Worm (Caenorhabditis elegans): ENCODE results near the gene ZK353.10.

Gene ZK353.10

ce11 chrIII:8394374-8395302 lies at the start of gene ZK353.10:
Gene ZK353.10 (minus strand): TSS chrIII:8394424.
- TF ChIP-seq zfh-2 (GFP tag; conservative IDR thresholded peaks at IDR 0.05): no peak
- TF ChIP-seq xnd-1 (tag; optimal IDR thresholded peaks at IDR 0.05): no peak
- no peak for TF ChIP-seq ztf-26 (tag; optimal IDR thresholded peaks at IDR 0.05)
- no peak for TF ChIP-seq lsy-27 (tag; optimal IDR thresholded peaks at IDR 0.05; ENCODE audit: borderline replicate concordance, insufficient read depth)
- no peak for TF ChIP-seq pha-4 (tag; optimal IDR thresholded peaks at IDR 0.05)

DNA sequence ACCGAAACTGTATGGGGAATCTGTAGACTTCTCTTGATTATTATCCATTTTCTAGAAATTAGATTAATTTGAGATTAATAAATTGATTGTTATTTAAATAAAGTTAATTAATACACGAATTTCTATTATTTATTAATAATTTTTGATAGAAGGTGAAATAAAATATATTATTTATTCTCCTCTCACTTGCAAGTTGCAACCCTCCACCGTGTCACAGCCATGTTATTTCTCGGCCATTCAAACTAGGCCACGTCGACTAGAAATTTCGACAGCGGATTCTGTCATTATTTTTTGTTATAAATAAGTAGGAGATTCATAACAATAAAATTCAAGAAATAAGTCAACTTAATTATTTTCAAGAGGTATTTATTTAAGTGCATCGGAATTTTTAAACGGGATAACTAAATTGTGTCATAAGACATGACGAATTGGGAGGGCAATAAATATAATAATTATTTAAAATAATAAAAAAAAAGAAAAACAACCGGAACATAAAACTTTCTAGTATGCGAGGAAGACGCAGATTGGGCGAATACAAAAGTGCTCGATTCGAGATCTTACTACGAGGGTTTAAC lies 49.4 kb upstream of the ZK353.10 start, which contains the start of gene ufbp-1:
Gene ufbp-1 (minus strand): TSS at position 51 of the 575 bp plus-strand sequence.
- TF ChIP-seq F57A8.1 (GFP tag; optimal IDR thresholded peaks at IDR 0.05) (no peak), nfyb-1 (GFP tag; IDR thresholded peaks at IDR 0.05) (peak; percentile 93), tbx-9 (tag; optimal IDR thresholded peaks at IDR 0.05; ENCODE audit: borderline replicate concordance) (no peak), bed-1 (GFP tag; IDR thresholded peaks at IDR 0.05) (no peak), snpc-4 (GFP tag; optimal IDR thresholded peaks at IDR 0.05) (peak; percentile 21), snpc-4 (tag; optimal IDR thresholded peaks at IDR 0.05) (peak in 2 of 4 experiments; percentile 37 to 77), akir-1 (GFP tag; optimal IDR thresholded peaks at IDR 0.05) (peak; percentile 27), T26A5.8 (tag; optimal IDR thresholded peaks at IDR 0.05) (peak; percentile 77), dpff-1 (tag; optimal IDR thresholded peaks at IDR 0.05) (peak; percentile 99), Y53G8AR.9 (GFP tag; conservative IDR thresholded peaks at IDR 0.05) (peak; percentile 93), lin-40 (tag; optimal IDR thresholded peaks at IDR 0.05) (peak; percentile 36), snpc-1.3 (tag; optimal IDR thresholded peaks at IDR 0.05; ENCODE audit: insufficient read depth) (peak; percentile 26), hsf-1 (GFP tag; IDR thresholded peaks at IDR 0.05) (peak; percentile 83), F57C9.4 (tag; optimal IDR thresholded peaks at IDR 0.05) (peak; percentile 75), hrde-1 (tag; optimal IDR thresholded peaks at IDR 0.05; ENCODE audit: borderline replicate concordance) (no peak), ztf-22 (GFP tag; optimal IDR thresholded peaks at IDR 0.05) (peak; percentile 59), tbp1 (GFP tag; optimal IDR thresholded peaks at IDR 0.05) (peak; percentile 70), egl-18 (GFP tag; IDR thresholded peaks at IDR 0.05) (0 out of 2 replicates have a peak, but pooled peaks have one; percentile 38), ets-4 (GFP tag; optimal IDR thresholded peaks at IDR 0.05) (peak; percentile 64), nfya-2 (GFP tag; IDR thresholded peaks at IDR 0.05) (0 out of 2 replicates have a peak, but pooled peaks have one; percentile 57), mcd-1 (GFP tag; IDR thresholded peaks at IDR 0.05) (peak; percentile 57; the same call in 1 of the 2 replicates), lin-26 (GFP tag; IDR thresholded peaks at IDR 0.05) (peak; percentile 70), nhr-27 (tag; optimal IDR thresholded peaks at IDR 0.05) (peak; percentile 18), hmg-1.2 (GFP tag; IDR thresholded peaks at IDR 0.05) (peak; percentile 46), somi-1 (GFP tag; optimal IDR thresholded peaks at IDR 0.05) (peak; percentile 40), dox-1 (GFP tag; IDR thresholded peaks at IDR 0.05) (peak; percentile 70), lin-54 (GFP tag; optimal IDR thresholded peaks at IDR 0.05) (peak; percentile 88), nfya-1 (tag; optimal IDR thresholded peaks at IDR 0.05; ENCODE audit: borderline replicate concordance, insufficient read depth) (no peak), madf-8 (GFP tag; conservative IDR thresholded peaks at IDR 0.05) (no peak), unc-130 (GFP tag; optimal IDR thresholded peaks at IDR 0.05) (peak; percentile 63), Y67H2A.10 (GFP tag; conservative IDR thresholded peaks at IDR 0.05) (no peak), C06A6.2 (GFP tag; conservative IDR thresholded peaks at IDR 0.05) (0 out of 2 replicates have a peak, but pooled peaks have one; percentile 14), Y56A3A.18 (GFP tag; IDR thresholded peaks at IDR 0.05) (peak; percentile 91), ztf-26 (tag; optimal IDR thresholded peaks at IDR 0.05) (peak; percentile 87), tlf-1 (GFP tag; optimal IDR thresholded peaks at IDR 0.05) (peak; percentile 94), cebp-1 (GFP tag; IDR thresholded peaks at IDR 0.05) (peak; percentile 53), cebp-1 (tag; optimal IDR thresholded peaks at IDR 0.05) (peak; percentile 88), atf-7 (tag; optimal IDR thresholded peaks at IDR 0.05) (peak; percentile 91), gei-17 (GFP tag; optimal IDR thresholded peaks at IDR 0.05) (peak; percentile 83)

All from whole organism, young adult.